Fruit fly (Drosophila melanogaster) whole organism, embryonic: ENCODE data around the gene Glt.

ENCODE experiments used
- Ada2b ChIP-seq: fragments of 200-800 bp; sonication (Bioruptor generic); IDR thresholded peaks from 2 replicates; pipeline ENCODE4 v1.3.6; 2022; ENCODE audit warnings: missing biosample characterization, missing genetic modification characterization
- B-H1 ChIP-seq: fragments of 200-800 bp; sonication (Bioruptor generic); IDR thresholded peaks from 3 replicates; pipeline ENCODE4 v1.3.6; 2022; ENCODE audit warnings: missing biosample characterization, missing genetic modification characterization
- CG11398 ChIP-seq: fragments of 200-800 bp; sonication (Bioruptor generic); optimal IDR thresholded peaks from 2 replicates; lab custom pipeline; 2016; ENCODE audit warnings: missing biosample characterization, missing genetic modification characterization
- CG11560 ChIP-seq: fragments of 200-800 bp; sonication (Bioruptor generic); IDR thresholded peaks from 3 replicates; pipeline ENCODE4 v1.3.6; 2022; ENCODE audit warnings: missing biosample characterization, missing genetic modification characterization
- CG11695 ChIP-seq: fragments of 200-800 bp; sonication (Bioruptor generic); IDR thresholded peaks from 3 replicates; pipeline ENCODE4 v1.3.6; 2022; ENCODE audit warnings: missing biosample characterization, missing genetic modification characterization
- CG11723 ChIP-seq: fragments of 200-800 bp; sonication (Bioruptor generic); optimal IDR thresholded peaks from 2 replicates; lab custom pipeline; 2017; ENCODE audit warnings: missing biosample characterization, mild to moderate bottlenecking, missing genetic modification characterization
- CG1233 ChIP-seq: fragments of 200-800 bp; sonication (Bioruptor generic); optimal IDR thresholded peaks from 4 replicates; lab custom pipeline; 2018; ENCODE audit warnings: missing biosample characterization, mild to moderate bottlenecking, missing genetic modification characterization
- CG13123 ChIP-seq: fragments of 200-800 bp; sonication (Bioruptor generic); optimal IDR thresholded peaks from 2 replicates; lab custom pipeline; 2016; ENCODE audit warnings: missing biosample characterization, missing genetic modification characterization
- CG14965 ChIP-seq: fragments of 200-800 bp; sonication (Bioruptor generic); optimal IDR thresholded peaks from 2 replicates; lab custom pipeline; 2016; ENCODE audit warnings: missing biosample characterization, missing genetic modification characterization, borderline replicate concordance
- CG34376 ChIP-seq: fragments of 200-800 bp; sonication (Bioruptor generic); optimal IDR thresholded peaks from 2 replicates; lab custom pipeline; 2018; ENCODE audit warnings: missing biosample characterization, mild to moderate bottlenecking, missing genetic modification characterization
- CG6175 ChIP-seq: fragments of 200-800 bp; sonication (Bioruptor generic); IDR thresholded peaks from 3 replicates; pipeline ENCODE4 v1.3.6; 2022; ENCODE audit warnings: missing biosample characterization, missing genetic modification characterization
- CG6689 ChIP-seq: fragments of 200-800 bp; sonication (Bioruptor generic); IDR thresholded peaks from 2 replicates; pipeline ENCODE4 v1.3.6; 2022; ENCODE audit warnings: missing biosample characterization, missing genetic modification characterization
- CG7357 ChIP-seq: fragments of 200-800 bp; sonication (Bioruptor generic); IDR thresholded peaks from 3 replicates; pipeline ENCODE4 v1.3.6; 2022; ENCODE audit warnings: missing biosample characterization, missing genetic modification characterization
- CG7786 ChIP-seq: fragments of 200-800 bp; sonication (Bioruptor generic); optimal IDR thresholded peaks from 2 replicates; lab custom pipeline; 2016; ENCODE audit warnings: missing biosample characterization, missing genetic modification characterization
- CG8359 ChIP-seq: fragments of 200-800 bp; sonication (Bioruptor generic); optimal IDR thresholded peaks from 2 replicates; lab custom pipeline; 2017; ENCODE audit warnings: missing biosample characterization, mild to moderate bottlenecking, missing genetic modification characterization, borderline replicate concordance
- CkIIα-i1 ChIP-seq: fragments of 200-800 bp; sonication (Bioruptor generic); IDR thresholded peaks from 2 replicates; pipeline ENCODE4 v1.3.6; 2022; ENCODE audit warnings: missing biosample characterization, missing genetic modification characterization
- Drgx ChIP-seq: fragments of 200-800 bp; sonication (Bioruptor generic); IDR thresholded peaks from 2 replicates; pipeline ENCODE4 v1.3.6; 2022; ENCODE audit warnings: missing biosample characterization, missing genetic modification characterization
- Ets65A ChIP-seq: fragments of 200-800 bp; sonication (Bioruptor generic); peaks from one replicate; lab custom pipeline; 2016; ENCODE audit warnings: missing biosample characterization, missing genetic modification characterization
- HLH4C ChIP-seq: fragments of 200-800 bp; sonication (Bioruptor generic); IDR thresholded peaks from 3 replicates; pipeline ENCODE4 v1.3.6; 2022; ENCODE audit warnings: missing biosample characterization, missing genetic modification characterization; ENCODE audit not compliant: partially characterized antibody
- HmgD ChIP-seq: fragments of 200-800 bp; sonication (Bioruptor generic); optimal IDR thresholded peaks from 3 replicates; lab custom pipeline; 2016; ENCODE audit warnings: missing biosample characterization, missing genetic modification characterization
- MBD-R2 ChIP-seq: fragments of 200-800 bp; sonication (Bioruptor generic); IDR thresholded peaks from 2 replicates; pipeline ENCODE4 v1.3.6; 2022; ENCODE audit warnings: missing biosample characterization, missing genetic modification characterization
- Poxn ChIP-seq: fragments of 200-800 bp; sonication (Bioruptor generic); IDR thresholded peaks from 2 replicates; pipeline ENCODE4 v1.3.6; 2022; ENCODE audit warnings: missing biosample characterization, missing genetic modification characterization
- Side ChIP-seq: fragments of 200-800 bp; sonication (Bioruptor generic); optimal IDR thresholded peaks from 2 replicates; lab custom pipeline; 2016; ENCODE audit warnings: missing biosample characterization, missing genetic modification characterization
- Sox100B ChIP-seq: fragments of 200-800 bp; sonication (Bioruptor generic); optimal IDR thresholded peaks from 3 replicates; lab custom pipeline; 2018; ENCODE audit warnings: missing biosample characterization, mild to moderate bottlenecking, missing genetic modification characterization
- Stat92E ChIP-seq, 3 experiments: fragments of >200 bp in 2 of 3; fragments of 200-800 bp in 1 of 3; sonication (Bioruptor generic) in 1 of 3; optimal IDR thresholded peaks; 2 replicates each; lab custom pipeline; 2017 to 2019; ENCODE audit warnings: missing biosample characterization in 3 of 3, missing genetic modification characterization in 3 of 3, mild to moderate bottlenecking in 1 of 3, moderate library complexity in 1 of 3
- Xbp1 ChIP-seq: fragments of 200-800 bp; sonication (Bioruptor generic); optimal IDR thresholded peaks from 3 replicates; lab custom pipeline; 2016; ENCODE audit warnings: missing biosample characterization, mild to moderate bottlenecking, missing genetic modification characterization
- Xrp1 ChIP-seq: fragments of 200-800 bp; sonication (Bioruptor generic); IDR thresholded peaks from 2 replicates; pipeline ENCODE4 v1.3.6; 2022; ENCODE audit warnings: missing biosample characterization, missing genetic modification characterization
- ac ChIP-seq: fragments of 200-800 bp; sonication (Bioruptor generic); optimal IDR thresholded peaks from 3 replicates; lab custom pipeline; 2017; ENCODE audit warnings: missing biosample characterization, mild to moderate bottlenecking, missing genetic modification characterization
- amos ChIP-seq: fragments of 200-800 bp; sonication (Bioruptor generic); IDR thresholded peaks from 2 replicates; pipeline ENCODE4 v1.3.6; 2022; ENCODE audit warnings: missing biosample characterization, missing genetic modification characterization; ENCODE audit not compliant: partially characterized antibody
- az2 ChIP-seq: fragments of 200-800 bp; sonication (Bioruptor generic); optimal IDR thresholded peaks from 3 replicates; lab custom pipeline; 2016; ENCODE audit warnings: missing biosample characterization, missing genetic modification characterization
- crc ChIP-seq: fragments of 200-800 bp; sonication (Bioruptor generic); optimal IDR thresholded peaks from 2 replicates; lab custom pipeline; 2016; ENCODE audit warnings: missing biosample characterization, missing genetic modification characterization
- dimm ChIP-seq: fragments of 200-800 bp; sonication (Bioruptor generic); IDR thresholded peaks from 2 replicates; pipeline ENCODE4 v1.3.6; 2022; ENCODE audit warnings: missing biosample characterization, missing genetic modification characterization
- dmrt11E ChIP-seq: fragments of 200-800 bp; sonication (Bioruptor generic); optimal IDR thresholded peaks from 3 replicates; lab custom pipeline; 2018; ENCODE audit warnings: missing biosample characterization, mild to moderate bottlenecking, missing genetic modification characterization, moderate library complexity
- dmrt99B ChIP-seq: fragments of 200-800 bp; sonication (Bioruptor generic); optimal IDR thresholded peaks from 2 replicates; lab custom pipeline; 2018; ENCODE audit warnings: missing biosample characterization, mild to moderate bottlenecking, missing genetic modification characterization, moderate library complexity
- esg ChIP-seq: fragments of 200-800 bp; sonication (Bioruptor generic); conservative IDR thresholded peaks from 2 replicates; pipeline ENCODE4 v1.3.6; 2022; ENCODE audit warnings: missing biosample characterization, missing genetic modification characterization
- fd64A ChIP-seq: fragments of 200-800 bp; sonication (Bioruptor generic); optimal IDR thresholded peaks from 3 replicates; lab custom pipeline; 2018; ENCODE audit warnings: missing biosample characterization, mild to moderate bottlenecking, missing genetic modification characterization
- fd96Cb ChIP-seq: fragments of 200-800 bp; sonication (Bioruptor generic); optimal IDR thresholded peaks from 2 replicates; lab custom pipeline; 2018; ENCODE audit warnings: missing biosample characterization, mild to moderate bottlenecking, missing genetic modification characterization, moderate library complexity
- gro ChIP-seq: fragments of 200-800 bp; sonication (Bioruptor generic); optimal IDR thresholded peaks from 2 replicates; lab custom pipeline; 2016; ENCODE audit warnings: missing biosample characterization, missing genetic modification characterization
- kni ChIP-seq: fragments of 200-800 bp; sonication (Bioruptor generic); optimal IDR thresholded peaks from 3 replicates; lab custom pipeline; 2017; ENCODE audit warnings: mild to moderate bottlenecking, missing biosample characterization, missing genetic modification reagents, missing genetic modification characterization
- lab ChIP-seq: fragments of 200-800 bp; sonication (Bioruptor generic); optimal IDR thresholded peaks from 3 replicates; lab custom pipeline; 2017; ENCODE audit warnings: missing biosample characterization, missing genetic modification characterization, mild to moderate bottlenecking, moderate library complexity, missing genetic modification reagents
- psq ChIP-seq: fragments of 200-800 bp; sonication (Bioruptor generic); optimal IDR thresholded peaks from 2 replicates; lab custom pipeline; 2017; ENCODE audit warnings: missing biosample characterization, missing genetic modification characterization
- pum ChIP-seq: fragments of 200-800 bp; sonication (Bioruptor generic); optimal IDR thresholded peaks from 2 replicates; lab custom pipeline; 2016; ENCODE audit warnings: missing biosample characterization, missing genetic modification characterization
- pzg ChIP-seq: fragments of 200-800 bp; sonication (Bioruptor generic); optimal IDR thresholded peaks from 3 replicates; lab custom pipeline; 2018; ENCODE audit warnings: missing biosample characterization, mild to moderate bottlenecking, missing genetic modification characterization, moderate library complexity
- run ChIP-seq: fragments of 200-800 bp; sonication (Bioruptor generic); optimal IDR thresholded peaks from 3 replicates; lab custom pipeline; 2018; ENCODE audit warnings: missing biosample characterization, mild to moderate bottlenecking, missing genetic modification characterization
- so ChIP-seq: fragments of 200-800 bp; sonication (Bioruptor generic); IDR thresholded peaks from 3 replicates; pipeline ENCODE4 v1.3.6; 2022; ENCODE audit warnings: missing biosample characterization, missing genetic modification characterization
- stwl ChIP-seq: fragments of 200-800 bp; sonication (Bioruptor generic); optimal IDR thresholded peaks from 3 replicates; lab custom pipeline; 2018; ENCODE audit warnings: missing biosample characterization, mild to moderate bottlenecking, missing genetic modification characterization, moderate library complexity
- sug ChIP-seq: fragments of 200-800 bp; optimal IDR thresholded peaks from 2 replicates; lab custom pipeline; 2019; ENCODE audit warnings: missing biosample characterization, mild to moderate bottlenecking, missing genetic modification characterization, moderate library complexity
- tna ChIP-seq: fragments of 200-800 bp; sonication (Bioruptor generic); IDR thresholded peaks from 2 replicates; pipeline ENCODE4 v1.3.6; 2022; ENCODE audit warnings: missing biosample characterization, missing genetic modification characterization; ENCODE audit not compliant: partially characterized antibody
- ttk ChIP-seq: fragments of 200-800 bp; sonication (Bioruptor generic); IDR thresholded peaks from 2 replicates; pipeline ENCODE4 v2.1.2; 2022; ENCODE audit warnings: missing biosample characterization, missing genetic modification characterization

The Glt gene

dm6 chr2L:8672278-8672748 lies at the start of gene Glt:
Glt (plus strand) TSS chr2L:8672698.
- TF ChIP-seq lab (GFP tag; lab: Kevin White, UChicago) (no peak), Sox100B (no peak), CG8359 (GFP tag; lab: Kevin White, UChicago) (no peak), dimm (GFP tag; lab: Robert Waterston, UW) (no peak), Poxn (no peak), CG11398 (GFP tag; lab: Kevin White, UChicago) (no peak), Drgx (no peak)

- no peak for TF ChIP-seq CG6175 (GFP tag; lab: Robert Waterston, UW)
- TF ChIP-seq HmgD (GFP tag; lab: Kevin White, UChicago), result no peak
- TF ChIP-seq B-H1 (GFP tag; lab: Robert Waterston, UW), result no peak; the same call in 2 of the 3 replicates
- no peak for TF ChIP-seq Side (GFP tag; lab: Kevin White, UChicago)
- no peak for TF ChIP-seq CG13123 (GFP tag; lab: Kevin White, UChicago)
- TF ChIP-seq kni (GFP tag; lab: Kevin White, UChicago), result no peak
- no peak for TF ChIP-seq CG14965
- TF ChIP-seq dmrt11E, result no peak
- no peak for TF ChIP-seq HLH4C (GFP tag; lab: Robert Waterston, UW)
- no peak for TF ChIP-seq CkIIα-i1
- no peak for TF ChIP-seq run (tag; lab: Kevin White, UChicago)
- no peak for TF ChIP-seq CG7357 (GFP tag; lab: Robert Waterston, UW)
- no peak for TF ChIP-seq MBD-R2 (GFP tag; lab: Robert Waterston, UW)
- peak; percentile 64 for TF ChIP-seq Xrp1
- peak; percentile 3 for TF ChIP-seq Xbp1
- TF ChIP-seq CG7786 (GFP tag; lab: Kevin White, UChicago), result no peak
- no peak for TF ChIP-seq CG34376 (GFP tag; lab: Kevin White, UChicago)
- TF ChIP-seq CG11560 (tag; lab: Robert Waterston, UW), result no peak
- no peak for TF ChIP-seq Stat92E (GFP tag; optimal IDR thresholded peaks at IDR 0.05; lab: Kevin White, UChicago)
- TF ChIP-seq CG6689 (GFP tag; lab: Robert Waterston, UW), result peak; percentile 48
- no peak for TF ChIP-seq fd64A (GFP tag; lab: Kevin White, UChicago)
- no peak for TF ChIP-seq so (GFP tag; lab: Robert Waterston, UW)
- TF ChIP-seq gro (GFP tag; lab: Kevin White, UChicago), result no peak
- TF ChIP-seq CG11723 (GFP tag; lab: Kevin White, UChicago), result no peak
- peak; percentile 2 for TF ChIP-seq fd96Cb (tag; lab: Kevin White, UChicago)
- no peak for TF ChIP-seq amos (GFP tag; lab: Robert Waterston, UW)
- TF ChIP-seq esg (GFP tag; lab: Robert Waterston, UW), result peak; percentile 14; the same call in 1 of the 2 replicates
- no peak for TF ChIP-seq psq (GFP tag; lab: Kevin White, UChicago)
- peak; percentile 52 for TF ChIP-seq dmrt99B (tag; lab: Kevin White, UChicago)
- 0 out of 2 replicates have a peak, but pooled peaks have one; percentile 28 for TF ChIP-seq Ada2b
- TF ChIP-seq crc (GFP tag; lab: Kevin White, UChicago), result no peak
- TF ChIP-seq pzg (GFP tag; lab: Kevin White, UChicago), result no peak
- TF ChIP-seq Ets65A, result no peak
- TF ChIP-seq stwl (tag; lab: Kevin White, UChicago), result peak; percentile 47
- no peak for TF ChIP-seq az2
- no peak for TF ChIP-seq CG11695 (GFP tag; lab: Robert Waterston, UW)
- TF ChIP-seq CG1233, result no peak
- no peak for TF ChIP-seq tna
- peak; percentile 36; the same call in 1 of the 2 replicates for TF ChIP-seq ttk (GFP tag; lab: Robert Waterston, UW)
- TF ChIP-seq pum (GFP tag; lab: Kevin White, UChicago), result no peak
- TF ChIP-seq sug, result no peak
- no peak for TF ChIP-seq ac (GFP tag; lab: Kevin White, UChicago)
Observed at dm6 chr2L:8633671-8634391, 38.7 kb upstream of the Glt start.
